Fruit fly (Drosophila melanogaster) whole organism, embryonic: ENCODE measurements around the gene cv-c.

Experiments used
- Bteb2 ChIP-seq: fragments of 200-800 bp; sonication (Bioruptor generic); optimal IDR thresholded peaks from 2 replicates; lab custom pipeline; 2016; ENCODE audit warnings: missing biosample characterization, missing genetic modification characterization
- CG10366 ChIP-seq: fragments of 200-800 bp; sonication (Bioruptor generic); IDR thresholded peaks from 2 replicates; pipeline ENCODE4 v1.3.6; 2022; ENCODE audit warnings: missing biosample characterization, missing genetic modification characterization
- CG10431 ChIP-seq: fragments of 200-800 bp; sonication (Bioruptor generic); optimal IDR thresholded peaks from 3 replicates; lab custom pipeline; 2018; ENCODE audit warnings: missing biosample characterization, mild to moderate bottlenecking, missing genetic modification characterization
- CG10462 ChIP-seq: fragments of 200-800 bp; sonication (Bioruptor generic); optimal IDR thresholded peaks from 2 replicates; lab custom pipeline; 2016; ENCODE audit warnings: missing biosample characterization, missing genetic modification characterization
- CG11504 ChIP-seq: fragments of 200-800 bp; sonication (Bioruptor generic); optimal IDR thresholded peaks from 3 replicates; lab custom pipeline; 2019; ENCODE audit warnings: missing biosample characterization, mild to moderate bottlenecking, missing genetic modification characterization, moderate library complexity
- CG12104 ChIP-seq: fragments of 200-800 bp; sonication (Bioruptor generic); optimal IDR thresholded peaks from 3 replicates; lab custom pipeline; 2016; ENCODE audit warnings: missing biosample characterization, missing genetic modification characterization
- CG13894 ChIP-seq: fragments of 200-800 bp; sonication (Bioruptor generic); optimal IDR thresholded peaks from 3 replicates; lab custom pipeline; 2018; ENCODE audit warnings: missing biosample characterization, mild to moderate bottlenecking, missing genetic modification characterization, moderate library complexity
- CG14050 ChIP-seq: fragments of 200-800 bp; sonication (Bioruptor generic); IDR thresholded peaks from 3 replicates; pipeline ENCODE4 v1.3.6; 2022; ENCODE audit warnings: missing biosample characterization, missing genetic modification characterization
- CG16813 ChIP-seq: fragments of 200-800 bp; sonication (Bioruptor generic); IDR thresholded peaks from 3 replicates; pipeline ENCODE4 v1.3.6; 2022; ENCODE audit warnings: missing biosample characterization, missing genetic modification characterization; ENCODE audit not compliant: partially characterized antibody
- CG17359 ChIP-seq: fragments of 200-800 bp; sonication (Bioruptor generic); optimal IDR thresholded peaks from 3 replicates; lab custom pipeline; 2018; ENCODE audit warnings: missing biosample characterization, mild to moderate bottlenecking, missing genetic modification characterization, moderate library complexity
- CG2129 ChIP-seq: fragments of 200-800 bp; sonication (Bioruptor generic); IDR thresholded peaks from 2 replicates; pipeline ENCODE4 v1.3.6; 2022; ENCODE audit warnings: missing biosample characterization, missing genetic modification characterization; ENCODE audit not compliant: partially characterized antibody
- CG30431 ChIP-seq: fragments of 200-800 bp; sonication (Bioruptor generic); optimal IDR thresholded peaks from 2 replicates; lab custom pipeline; 2017; ENCODE audit warnings: missing biosample characterization, missing genetic modification characterization
- CG3163 ChIP-seq: fragments of 200-800 bp; sonication (Bioruptor generic); optimal IDR thresholded peaks from 3 replicates; lab custom pipeline; 2016; ENCODE audit warnings: missing biosample characterization, missing genetic modification characterization
- CG32767 ChIP-seq: fragments of 200-800 bp; sonication (Bioruptor generic); IDR thresholded peaks from 2 replicates; pipeline ENCODE4 v1.3.6; 2022; ENCODE audit warnings: missing biosample characterization, missing genetic modification characterization
- CG32772 ChIP-seq: fragments of 200-800 bp; sonication (Bioruptor generic); IDR thresholded peaks from 2 replicates; pipeline ENCODE4 v1.3.6; 2022; ENCODE audit warnings: missing biosample characterization, missing genetic modification characterization
- CG34224 ChIP-seq: fragments of 200-800 bp; sonication (Bioruptor generic); IDR thresholded peaks from 3 replicates; pipeline ENCODE4 v1.3.6; 2022; ENCODE audit warnings: missing biosample characterization, missing genetic modification characterization; ENCODE audit not compliant: partially characterized antibody
- CG3995 ChIP-seq: fragments of 200-800 bp; sonication (Bioruptor generic); optimal IDR thresholded peaks from 3 replicates; lab custom pipeline; 2016; ENCODE audit warnings: missing biosample characterization, missing genetic modification characterization
- CG6689 ChIP-seq: fragments of 200-800 bp; sonication (Bioruptor generic); IDR thresholded peaks from 2 replicates; pipeline ENCODE4 v1.3.6; 2022; ENCODE audit warnings: missing biosample characterization, missing genetic modification characterization
- CG6854 ChIP-seq: fragments of 200-800 bp; sonication (Bioruptor generic); optimal IDR thresholded peaks from 3 replicates; lab custom pipeline; 2017; ENCODE audit warnings: missing biosample characterization, mild to moderate bottlenecking, missing genetic modification characterization
- CG8290 ChIP-seq, 3 experiments: fragments of 200-800 bp; sonication (Bioruptor generic); optimal IDR thresholded peaks; 2 replicates each; lab custom pipeline; 2016 to 2019; ENCODE audit warnings: missing biosample characterization in 3 of 3, missing genetic modification characterization in 3 of 3, mild to moderate bottlenecking in 2 of 3, moderate library complexity in 1 of 3
- CG8388 ChIP-seq: fragments of 200-800 bp; sonication (Bioruptor generic); optimal IDR thresholded peaks from 2 replicates; lab custom pipeline; 2019; ENCODE audit warnings: missing biosample characterization, mild to moderate bottlenecking, missing genetic modification characterization, moderate library complexity
- CG9609 ChIP-seq: fragments of 200-800 bp; sonication (Bioruptor generic); optimal IDR thresholded peaks from 3 replicates; lab custom pipeline; 2016; ENCODE audit warnings: missing biosample characterization, missing genetic modification characterization
- ERR ChIP-seq: fragments of 200-800 bp; sonication (Bioruptor generic); optimal IDR thresholded peaks from 2 replicates; lab custom pipeline; 2016; ENCODE audit warnings: missing biosample characterization, missing genetic modification characterization
- Fer2 ChIP-seq: fragments of 200-800 bp; sonication (Bioruptor generic); optimal IDR thresholded peaks from 2 replicates; lab custom pipeline; 2018; ENCODE audit warnings: missing biosample characterization, mild to moderate bottlenecking, missing genetic modification characterization, moderate library complexity
- Fer3 ChIP-seq: fragments of 200-800 bp; sonication (Bioruptor generic); optimal IDR thresholded peaks from 2 replicates; lab custom pipeline; 2018; ENCODE audit warnings: missing biosample characterization, mild to moderate bottlenecking, missing genetic modification characterization, moderate library complexity
- HLH54F ChIP-seq: fragments of 200-800 bp; sonication (Bioruptor generic); optimal IDR thresholded peaks from 3 replicates; lab custom pipeline; 2016; ENCODE audit warnings: missing biosample characterization, missing genetic modification characterization
- Lhr ChIP-seq: fragments of 200-800 bp; sonication (Bioruptor generic); optimal IDR thresholded peaks from 3 replicates; lab custom pipeline; 2017; ENCODE audit warnings: mild to moderate bottlenecking, missing biosample characterization, missing genetic modification reagents, missing genetic modification characterization
- MBD-R2 ChIP-seq: fragments of 200-800 bp; sonication (Bioruptor generic); IDR thresholded peaks from 2 replicates; pipeline ENCODE4 v1.3.6; 2022; ENCODE audit warnings: missing biosample characterization, missing genetic modification characterization
- NC2α ChIP-seq: fragments of 200-800 bp; sonication (Bioruptor generic); optimal IDR thresholded peaks from 2 replicates; lab custom pipeline; 2016; ENCODE audit warnings: missing biosample characterization, missing genetic modification characterization
- Nf-YB ChIP-seq: fragments of 200-800 bp; sonication (Bioruptor generic); optimal IDR thresholded peaks from 3 replicates; lab custom pipeline; 2019; ENCODE audit warnings: missing biosample characterization, mild to moderate bottlenecking, missing genetic modification characterization, moderate library complexity
- Scr ChIP-seq: fragments of 200-800 bp; sonication (Bioruptor generic); IDR thresholded peaks from 2 replicates; pipeline ENCODE4 v1.3.6; 2022; ENCODE audit warnings: missing biosample characterization, missing genetic modification characterization; ENCODE audit not compliant: partially characterized antibody
- Tbp ChIP-seq: fragments of >200 bp; optimal IDR thresholded peaks from 2 replicates; lab custom pipeline; 2018; ENCODE audit warnings: missing biosample characterization, missing genetic modification characterization
- Trl ChIP-seq, 3 experiments: fragments of >200 bp in 2 of 3; fragments of 200-800 bp in 1 of 3; sonication (Bioruptor generic) in 1 of 3; optimal IDR thresholded peaks; 2 replicates in 1 of 3; 3 replicates in 2 of 3; lab custom pipeline; 2016 to 2017; ENCODE audit warnings: missing biosample characterization in 1 of 3, missing genetic modification characterization in 1 of 3
- abd-A ChIP-seq: fragments of 200-800 bp; sonication (Bioruptor generic); optimal IDR thresholded peaks from 3 replicates; lab custom pipeline; 2019; ENCODE audit warnings: missing biosample characterization, mild to moderate bottlenecking, missing genetic modification characterization, moderate library complexity
- al ChIP-seq: fragments of 200-800 bp; sonication (Bioruptor generic); IDR thresholded peaks from 2 replicates; pipeline ENCODE4 v1.3.6; 2022; ENCODE audit warnings: missing biosample characterization, missing genetic modification characterization
- aop ChIP-seq: fragments of 200-800 bp; sonication (Bioruptor generic); IDR thresholded peaks from 2 replicates; pipeline ENCODE4 v1.3.6; 2022; ENCODE audit warnings: missing biosample characterization, missing genetic modification characterization
- gfzf ChIP-seq: fragments of 200-800 bp; sonication (Bioruptor generic); optimal IDR thresholded peaks from 2 replicates; lab custom pipeline; 2016; ENCODE audit warnings: missing biosample characterization, mild to moderate bottlenecking, missing genetic modification characterization, moderate library complexity
- grn ChIP-seq: fragments of 200-800 bp; sonication (Bioruptor generic); optimal IDR thresholded peaks from 3 replicates; lab custom pipeline; 2017; ENCODE audit warnings: missing biosample characterization, missing genetic modification characterization
- jing ChIP-seq: fragments of 200-800 bp; sonication (Bioruptor generic); optimal IDR thresholded peaks from 2 replicates; lab custom pipeline; 2018; ENCODE audit warnings: missing biosample characterization, mild to moderate bottlenecking, missing genetic modification characterization
- lilli ChIP-seq: fragments of 200-800 bp; sonication (Bioruptor generic); optimal IDR thresholded peaks from 3 replicates; lab custom pipeline; 2016; ENCODE audit warnings: missing biosample characterization, missing genetic modification characterization
- nerfin-1 ChIP-seq: fragments of 200-800 bp; sonication (Bioruptor generic); optimal IDR thresholded peaks from 3 replicates; lab custom pipeline; 2019; ENCODE audit warnings: missing biosample characterization, mild to moderate bottlenecking, missing genetic modification characterization, moderate library complexity
- oc ChIP-seq: fragments of 200-800 bp; sonication (Bioruptor generic); optimal IDR thresholded peaks from 2 replicates; lab custom pipeline; 2018; ENCODE audit warnings: missing biosample characterization, mild to moderate bottlenecking, missing genetic modification characterization, moderate library complexity
- onecut ChIP-seq: fragments of 200-800 bp; sonication (Bioruptor generic); IDR thresholded peaks from 2 replicates; pipeline ENCODE4 v1.3.6; 2022; ENCODE audit warnings: missing biosample characterization, missing genetic modification characterization
- pfk ChIP-seq: fragments of 200-800 bp; sonication (Bioruptor generic); optimal IDR thresholded peaks from 2 replicates; lab custom pipeline; 2018; ENCODE audit warnings: missing biosample characterization, mild to moderate bottlenecking, missing genetic modification characterization, moderate library complexity
- run ChIP-seq: fragments of 200-800 bp; sonication (Bioruptor generic); optimal IDR thresholded peaks from 3 replicates; lab custom pipeline; 2018; ENCODE audit warnings: missing biosample characterization, mild to moderate bottlenecking, missing genetic modification characterization
- sc ChIP-seq, 3 experiments: fragments of >200 bp in 2 of 3; fragments of 200-800 bp in 1 of 3; sonication (Bioruptor generic) in 1 of 3; optimal IDR thresholded peaks; 2 replicates in 2 of 3; 3 replicates in 1 of 3; lab custom pipeline; 2017; ENCODE audit warnings: mild to moderate bottlenecking in 1 of 3, missing biosample characterization in 1 of 3, missing genetic modification characterization in 1 of 3, missing genetic modification reagents in 1 of 3
- schlank ChIP-seq: fragments of 200-800 bp; sonication (Bioruptor generic); optimal IDR thresholded peaks from 2 replicates; lab custom pipeline; 2018; ENCODE audit warnings: missing biosample characterization, mild to moderate bottlenecking, missing genetic modification characterization
- sim ChIP-seq: fragments of 200-800 bp; sonication (Bioruptor generic); IDR thresholded peaks from 2 replicates; pipeline ENCODE4 v1.3.6; 2022; ENCODE audit warnings: missing biosample characterization, missing genetic modification characterization
- slou ChIP-seq: fragments of 200-800 bp; sonication (Bioruptor generic); optimal IDR thresholded peaks from 3 replicates; lab custom pipeline; 2016; ENCODE audit warnings: missing biosample characterization, missing genetic modification characterization

Gene cv-c

dm6 chr3R:14473574-14473973, 7.9 kb downstream of the cv-c start (continued):
- TF ChIP-seq jing: peak; percentile 27
- TF ChIP-seq CG14050: 0 out of 3 replicates have a peak, but pooled peaks have one; percentile 31
- TF ChIP-seq ERR (GFP tag; lab: Kevin White, UChicago): peak; percentile 15
- no peak for TF ChIP-seq nerfin-1 (tag; lab: Kevin White, UChicago)
- no peak for TF ChIP-seq Tbp (GFP tag; lab: Kevin White, UChicago)
- peak; percentile 63 for TF ChIP-seq Bteb2
- TF ChIP-seq CG13894: no peak
- TF ChIP-seq al (GFP tag; lab: Robert Waterston, UW): peak; percentile 66; the same call in 1 of the 2 replicates
- TF ChIP-seq pfk (GFP tag; lab: Kevin White, UChicago): no peak
- TF ChIP-seq CG10462: peak; percentile 17
- TF ChIP-seq Fer3 (tag; lab: Kevin White, UChicago): peak; percentile 46
- no peak for TF ChIP-seq CG8290 (GFP tag; optimal IDR thresholded peaks at IDR 0.05; lab: Kevin White, UChicago)
- TF ChIP-seq CG8290 (tag; optimal IDR thresholded peaks at IDR 0.05; lab: Kevin White, UChicago): peak in 1 of 2 experiments; percentile 83
- TF ChIP-seq oc (tag; lab: Kevin White, UChicago): no peak
- no peak for TF ChIP-seq NC2α (GFP tag; lab: Kevin White, UChicago)
- peak; percentile 37; the same call in 1 of the 2 replicates for TF ChIP-seq MBD-R2 (GFP tag; lab: Robert Waterston, UW)
- TF ChIP-seq Lhr: no peak
- no peak for TF ChIP-seq grn (GFP tag; lab: Kevin White, UChicago)
- TF ChIP-seq slou (GFP tag; lab: Kevin White, UChicago): peak; percentile 55
- TF ChIP-seq CG16813: no peak
- TF ChIP-seq CG2129 (GFP tag; lab: Robert Waterston, UW): no peak
- TF ChIP-seq CG32772: 0 out of 2 replicates have a peak, but pooled peaks have one; percentile 16
- peak; percentile 46 for TF ChIP-seq CG17359 (tag; lab: Kevin White, UChicago)
- peak; percentile 26 for TF ChIP-seq Nf-YB (GFP tag; lab: Kevin White, UChicago)
- no peak for TF ChIP-seq CG10431 (GFP tag; lab: Kevin White, UChicago)
- TF ChIP-seq CG34224 (GFP tag; lab: Robert Waterston, UW): no peak
- TF ChIP-seq CG11504 (tag; lab: Kevin White, UChicago): peak; percentile 48
- TF ChIP-seq CG12104 (GFP tag; lab: Kevin White, UChicago): peak; percentile 1
- peak; percentile 40 for TF ChIP-seq schlank (tag; lab: Kevin White, UChicago)
- no peak; the same call in 1 of the 2 replicates for TF ChIP-seq onecut (GFP tag; lab: Robert Waterston, UW)
- TF ChIP-seq sim: no peak
- TF ChIP-seq Fer2 (tag; lab: Kevin White, UChicago): no peak
- TF ChIP-seq CG10366 (GFP tag; lab: Robert Waterston, UW): peak; percentile 30
- peak; percentile 77 for TF ChIP-seq lilli
- peak; percentile 60 for TF ChIP-seq CG9609 (GFP tag; lab: Kevin White, UChicago)
- TF ChIP-seq gfzf (GFP tag; lab: Kevin White, UChicago): no peak
- TF ChIP-seq Trl (optimal IDR thresholded peaks at IDR 0.05; lab: Kevin White, UChicago): no peak
- TF ChIP-seq Trl (GFP tag; optimal IDR thresholded peaks at IDR 0.05; lab: Kevin White, UChicago): peak; percentile 54
- peak; percentile 5 for TF ChIP-seq CG6854 (GFP tag; lab: Kevin White, UChicago)
- TF ChIP-seq CG3995 (GFP tag; lab: Kevin White, UChicago): no peak
- no peak for TF ChIP-seq abd-A (tag; lab: Kevin White, UChicago)
- no peak for TF ChIP-seq run
- TF ChIP-seq CG6689: peak; percentile 63
- peak; percentile 44 for TF ChIP-seq HLH54F (GFP tag; lab: Kevin White, UChicago)
- TF ChIP-seq CG8388 (GFP tag; lab: Kevin White, UChicago): peak; percentile 36
- no peak for TF ChIP-seq Scr (GFP tag; lab: Robert Waterston, UW)
- no peak for TF ChIP-seq sc (optimal IDR thresholded peaks at IDR 0.05; lab: Kevin White, UChicago)
- TF ChIP-seq sc (GFP tag; optimal IDR thresholded peaks at IDR 0.05; lab: Kevin White, UChicago): no peak
- peak; percentile 15 for TF ChIP-seq CG30431 (GFP tag; lab: Kevin White, UChicago)
- 0 out of 2 replicates have a peak, but pooled peaks have one; percentile 19 for TF ChIP-seq CG32767 (GFP tag; lab: Robert Waterston, UW)
- TF ChIP-seq CG3163 (GFP tag; lab: Kevin White, UChicago): no peak
- TF ChIP-seq aop (GFP tag; lab: Robert Waterston, UW): no peak
